Fruit fly (Drosophila melanogaster): ENCODE measurements around the gene CG16890.

The CG16890 gene

DNA sequence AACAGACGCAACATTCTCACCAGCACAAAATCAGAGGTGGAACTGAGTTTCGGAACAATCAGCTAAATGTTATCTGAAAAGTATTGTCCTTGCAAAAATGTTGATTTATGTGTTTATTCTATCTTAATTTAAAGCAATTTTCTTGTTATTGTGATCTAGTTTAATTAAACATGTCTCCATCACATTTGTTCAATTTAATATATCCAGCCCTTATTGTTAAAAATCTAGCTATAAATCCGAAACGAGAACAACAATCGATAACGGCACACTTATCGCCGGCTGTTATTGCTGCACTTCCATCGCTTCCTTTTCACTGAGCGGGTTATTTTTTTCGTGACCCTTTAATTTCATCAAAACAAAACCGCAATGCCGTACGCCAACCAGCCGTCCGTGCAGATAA lies 48.9 kb upstream of the CG16890 start, which contains the start of the genes GatC, PolG2 and Polr2C (continued):
- TF ChIP-seq croc (GFP tag; conservative IDR thresholded peaks at IDR 0.05) (no peak), vvl (GFP tag; IDR thresholded peaks at IDR 0.05) (peak; percentile 70), en (GFP tag; optimal IDR thresholded peaks at IDR 0.05) (no peak), CG6175 (GFP tag; IDR thresholded peaks at IDR 0.05) (no peak), Abd-B (GFP tag; optimal IDR thresholded peaks at IDR 0.05) (peak; percentile 36), CG15269 (tag; optimal IDR thresholded peaks at IDR 0.05) (no peak), CG31388 (GFP tag; optimal IDR thresholded peaks at IDR 0.05) (no peak), nerfin-1 (tag; optimal IDR thresholded peaks at IDR 0.05) (no peak), CG1792 (GFP tag; optimal IDR thresholded peaks at IDR 0.05) (no peak), CG16815 (GFP tag; optimal IDR thresholded peaks at IDR 0.05) (no peak), lov (optimal IDR thresholded peaks at IDR 0.05) (no peak), lov (GFP tag; IDR thresholded peaks at IDR 0.05) (no peak), BEAF-32 (GFP tag; optimal IDR thresholded peaks at IDR 0.05) (peak; percentile 77), Mes4 (GFP tag; optimal IDR thresholded peaks at IDR 0.05) (peak; percentile 9), zfh2 (GFP tag; optimal IDR thresholded peaks at IDR 0.05) (peak; percentile 55), CG32767 (GFP tag; IDR thresholded peaks at IDR 0.05) (no peak), HLH3B (GFP tag; IDR thresholded peaks at IDR 0.05) (no peak; the same call in 1 of the 2 replicates), stc (GFP tag; IDR thresholded peaks at IDR 0.05) (no peak), CG17912 (GFP tag; optimal IDR thresholded peaks at IDR 0.05) (no peak), CG10979 (tag; optimal IDR thresholded peaks at IDR 0.05) (no peak), chif (GFP tag; optimal IDR thresholded peaks at IDR 0.05) (peak in 1 of 2 experiments; percentile 47), trh (GFP tag; optimal IDR thresholded peaks at IDR 0.05) (no peak), CG14965 (GFP tag; optimal IDR thresholded peaks at IDR 0.05; ENCODE audit: borderline replicate concordance) (no peak), sim (GFP tag; IDR thresholded peaks at IDR 0.05) (no peak), so (GFP tag; IDR thresholded peaks at IDR 0.05) (no peak), bcd (GFP tag; optimal IDR thresholded peaks at IDR 0.05) (no peak), CG3163 (GFP tag; optimal IDR thresholded peaks at IDR 0.05) (no peak), Sry-δ (GFP tag; optimal IDR thresholded peaks at IDR 0.05) (peak; percentile 95), ftz-f1 (GFP tag; optimal IDR thresholded peaks at IDR 0.05) (no peak), GATAe (GFP tag; conservative IDR thresholded peaks at IDR 0.05) (no peak), caup (GFP tag; optimal IDR thresholded peaks at IDR 0.05; ENCODE audit: severe bottlenecking) (no peak), CHES-1-like (GFP tag; optimal IDR thresholded peaks at IDR 0.05) (peak; percentile 72), BtbVII (GFP tag; optimal IDR thresholded peaks at IDR 0.05) (no peak), Mrtf (GFP tag; IDR thresholded peaks at IDR 0.05) (no peak), vnd (GFP tag; IDR thresholded peaks at IDR 0.05; ENCODE audit: partially characterized antibody) (peak; percentile 82), ara (GFP tag; IDR thresholded peaks at IDR 0.05) (no peak), CG3065 (GFP tag; optimal IDR thresholded peaks at IDR 0.05) (no peak), tup (GFP tag; optimal IDR thresholded peaks at IDR 0.05) (no peak), ranshi (GFP tag; IDR thresholded peaks at IDR 0.05) (no peak), CG10462 (GFP tag; optimal IDR thresholded peaks at IDR 0.05) (peak; percentile 16), Med (GFP tag) (peak; percentile 81), CG18011 (GFP tag; optimal IDR thresholded peaks at IDR 0.05) (peak; percentile 97), CG4424 (GFP tag; optimal IDR thresholded peaks at IDR 0.05) (peak; percentile 6), CG8290 (GFP tag; optimal IDR thresholded peaks at IDR 0.05) (no peak), CG8290 (tag; optimal IDR thresholded peaks at IDR 0.05) (no peak), CG32532 (GFP tag; IDR thresholded peaks at IDR 0.05) (peak; percentile 34; the same call in 1 of the 2 replicates), Sox102F (GFP tag; optimal IDR thresholded peaks at IDR 0.05) (no peak), CG7786 (GFP tag; optimal IDR thresholded peaks at IDR 0.05) (peak; percentile 7), Atf3 (GFP tag; optimal IDR thresholded peaks at IDR 0.05) (peak; percentile 35), CG5245 (GFP tag; optimal IDR thresholded peaks at IDR 0.05) (no peak), Chrac-16 (GFP tag; optimal IDR thresholded peaks at IDR 0.05) (no peak), CG6791 (GFP tag; IDR thresholded peaks at IDR 0.05; ENCODE audit: partially characterized antibody) (peak; percentile 77), Usf (GFP tag; optimal IDR thresholded peaks at IDR 0.05) (no peak)
